Fruit fly (Drosophila melanogaster) whole organism, embryonic: ENCODE measurements around the gene Pisd.

Source experiments
- BEAF-32 ChIP-seq: fragments of 200-800 bp; sonication (Bioruptor generic); optimal IDR thresholded peaks from 3 replicates; lab custom pipeline; 2017; ENCODE audit warnings: missing biosample characterization, missing genetic modification characterization, mild to moderate bottlenecking, moderate library complexity, missing genetic modification reagents
- CG10543 ChIP-seq: fragments of 200-800 bp; sonication (Bioruptor generic); optimal IDR thresholded peaks from 3 replicates; lab custom pipeline; 2017; ENCODE audit warnings: missing biosample characterization, mild to moderate bottlenecking, missing genetic modification characterization, moderate library complexity
- CG12299 ChIP-seq: fragments of 200-800 bp; sonication (Bioruptor generic); optimal IDR thresholded peaks from 2 replicates; lab custom pipeline; 2018; ENCODE audit warnings: missing biosample characterization, mild to moderate bottlenecking, missing genetic modification characterization
- CG13287 ChIP-seq: fragments of 200-800 bp; sonication (Bioruptor generic); IDR thresholded peaks from 2 replicates; pipeline ENCODE4 v1.3.6; 2022; ENCODE audit warnings: missing biosample characterization, missing genetic modification characterization; ENCODE audit not compliant: partially characterized antibody
- CG30020 ChIP-seq: fragments of 200-800 bp; optimal IDR thresholded peaks from 2 replicates; lab custom pipeline; 2019; ENCODE audit warnings: missing biosample characterization, mild to moderate bottlenecking, missing genetic modification characterization, moderate library complexity
- CG3281 ChIP-seq: fragments of 200-800 bp; sonication (Bioruptor generic); optimal IDR thresholded peaks from 3 replicates; lab custom pipeline; 2017; ENCODE audit warnings: missing biosample characterization, mild to moderate bottlenecking, missing genetic modification characterization
- CG34376 ChIP-seq: fragments of 200-800 bp; sonication (Bioruptor generic); optimal IDR thresholded peaks from 2 replicates; lab custom pipeline; 2018; ENCODE audit warnings: missing biosample characterization, mild to moderate bottlenecking, missing genetic modification characterization
- CG3726 ChIP-seq: fragments of 200-800 bp; sonication (Bioruptor generic); IDR thresholded peaks from 3 replicates; pipeline ENCODE4, ENCODE4 v1.3.6; 2022; ENCODE audit warnings: missing biosample characterization, missing genetic modification characterization
- CG4820 ChIP-seq: fragments of 200-800 bp; sonication (Bioruptor generic); optimal IDR thresholded peaks from 3 replicates; lab custom pipeline; 2016; ENCODE audit warnings: missing biosample characterization, missing genetic modification characterization
- CG5180 ChIP-seq: fragments of 200-800 bp; sonication (Bioruptor generic); optimal IDR thresholded peaks from 3 replicates; lab custom pipeline; 2017; ENCODE audit warnings: missing biosample characterization, missing genetic modification characterization, mild to moderate bottlenecking, moderate library complexity, missing genetic modification reagents
- CG6791 ChIP-seq: fragments of 200-800 bp; sonication (Bioruptor generic); IDR thresholded peaks from 3 replicates; pipeline ENCODE4 v1.3.6; 2022; ENCODE audit warnings: missing biosample characterization, missing genetic modification characterization; ENCODE audit not compliant: partially characterized antibody
- CG7963 ChIP-seq: fragments of 200-800 bp; sonication (Bioruptor generic); IDR thresholded peaks from 3 replicates; pipeline ENCODE4 v1.3.6; 2022; ENCODE audit warnings: missing biosample characterization, missing genetic modification characterization; ENCODE audit not compliant: partially characterized antibody
- CG9437 ChIP-seq: fragments of 200-800 bp; sonication (Bioruptor generic); optimal IDR thresholded peaks from 2 replicates; lab custom pipeline; 2018; ENCODE audit warnings: missing biosample characterization, mild to moderate bottlenecking, missing genetic modification characterization
- D19B ChIP-seq: fragments of 200-800 bp; sonication (Bioruptor generic); optimal IDR thresholded peaks from 2 replicates; lab custom pipeline; 2017; ENCODE audit warnings: missing biosample characterization, mild to moderate bottlenecking, missing genetic modification characterization
- Dbx ChIP-seq: fragments of 200-800 bp; sonication (Bioruptor generic); IDR thresholded peaks from 3 replicates; pipeline ENCODE4 v1.3.6; 2022; ENCODE audit warnings: missing biosample characterization, missing genetic modification characterization
- Dref ChIP-seq: fragments of 200-800 bp; sonication (Bioruptor generic); IDR thresholded peaks from 2 replicates; pipeline ENCODE4 v1.3.6; 2022; ENCODE audit warnings: missing biosample characterization, missing genetic modification characterization
- HmgZ ChIP-seq: fragments of 200-800 bp; sonication (Bioruptor generic); optimal IDR thresholded peaks from 2 replicates; lab custom pipeline; 2018; ENCODE audit warnings: missing biosample characterization, mild to moderate bottlenecking, missing genetic modification characterization
- Lim3 ChIP-seq: fragments of 200-800 bp; sonication (Bioruptor generic); IDR thresholded peaks from 2 replicates; pipeline ENCODE4 v1.3.6; 2022; ENCODE audit warnings: missing biosample characterization, missing genetic modification characterization
- Med ChIP-seq: fragments of 200-800 bp; sonication (Bioruptor generic); peaks from one replicate; lab custom pipeline; 2016; ENCODE audit warnings: missing biosample characterization, missing genetic modification characterization, mild to moderate bottlenecking, inconsistent platforms, moderate library complexity
- Mes4 ChIP-seq: fragments of 200-800 bp; sonication (Bioruptor generic); optimal IDR thresholded peaks from 2 replicates; lab custom pipeline; 2016; ENCODE audit warnings: missing biosample characterization, missing genetic modification characterization
- Oli ChIP-seq: fragments of 200-800 bp; sonication (Bioruptor generic); optimal IDR thresholded peaks from 2 replicates; lab custom pipeline; 2018; ENCODE audit warnings: missing biosample characterization, mild to moderate bottlenecking, missing genetic modification characterization, moderate library complexity
- Opbp ChIP-seq: fragments of 200-800 bp; sonication (Bioruptor generic); IDR thresholded peaks from 3 replicates; pipeline ENCODE4 v1.3.6; 2022; ENCODE audit warnings: missing biosample characterization, missing genetic modification characterization; ENCODE audit not compliant: partially characterized antibody
- Ssrp ChIP-seq: fragments of 200-800 bp; sonication (Bioruptor generic); optimal IDR thresholded peaks from 2 replicates; lab custom pipeline; 2018; ENCODE audit warnings: missing biosample characterization, mild to moderate bottlenecking, missing genetic modification characterization, moderate library complexity
- Stat92E ChIP-seq, 3 experiments: fragments of >200 bp in 2 of 3; fragments of 200-800 bp in 1 of 3; sonication (Bioruptor generic) in 1 of 3; optimal IDR thresholded peaks; 2 replicates each; lab custom pipeline; 2017 to 2019; ENCODE audit warnings: missing biosample characterization in 3 of 3, missing genetic modification characterization in 3 of 3, mild to moderate bottlenecking in 1 of 3, moderate library complexity in 1 of 3
- Trl ChIP-seq, 3 experiments: fragments of >200 bp in 2 of 3; fragments of 200-800 bp in 1 of 3; sonication (Bioruptor generic) in 1 of 3; optimal IDR thresholded peaks; 2 replicates in 1 of 3; 3 replicates in 2 of 3; lab custom pipeline; 2016 to 2017; ENCODE audit warnings: missing biosample characterization in 1 of 3, missing genetic modification characterization in 1 of 3
- ac ChIP-seq: fragments of 200-800 bp; sonication (Bioruptor generic); optimal IDR thresholded peaks from 3 replicates; lab custom pipeline; 2017; ENCODE audit warnings: missing biosample characterization, mild to moderate bottlenecking, missing genetic modification characterization
- ash1 ChIP-seq: fragments of 200-800 bp; sonication (Bioruptor generic); optimal IDR thresholded peaks from 2 replicates; lab custom pipeline; 2018; ENCODE audit warnings: missing biosample characterization, mild to moderate bottlenecking, missing genetic modification characterization
- chinmo ChIP-seq: fragments of 200-800 bp; sonication (Bioruptor generic); IDR thresholded peaks from 4 replicates; pipeline ENCODE4 v1.3.6; 2022; ENCODE audit warnings: missing biosample characterization, missing genetic modification characterization; ENCODE audit not compliant: partially characterized antibody
- cwo ChIP-seq: fragments of 200-800 bp; sonication (Bioruptor generic); optimal IDR thresholded peaks from 3 replicates; lab custom pipeline; 2017; ENCODE audit warnings: missing biosample characterization, missing genetic modification characterization, mild to moderate bottlenecking, moderate library complexity, missing genetic modification reagents
- dan ChIP-seq: fragments of 200-800 bp; sonication (Bioruptor generic); IDR thresholded peaks from 2 replicates; pipeline ENCODE4 v1.3.6; 2022; ENCODE audit warnings: missing biosample characterization, missing genetic modification characterization
- disco-r ChIP-seq: fragments of 200-800 bp; sonication (Bioruptor generic); optimal IDR thresholded peaks from 2 replicates; lab custom pipeline; 2016; ENCODE audit warnings: missing biosample characterization, missing genetic modification characterization
- emc ChIP-seq: fragments of 200-800 bp; sonication (Bioruptor generic); optimal IDR thresholded peaks from 2 replicates; lab custom pipeline; 2016; ENCODE audit warnings: missing biosample characterization, missing genetic modification characterization
- exex ChIP-seq: fragments of 200-800 bp; sonication (Bioruptor generic); optimal IDR thresholded peaks from 4 replicates; lab custom pipeline; 2018; ENCODE audit warnings: missing biosample characterization, mild to moderate bottlenecking, missing genetic modification characterization, moderate library complexity
- ftz-f1 ChIP-seq: fragments of 200-800 bp; sonication (Bioruptor generic); optimal IDR thresholded peaks from 2 replicates; lab custom pipeline; 2016; ENCODE audit warnings: missing biosample characterization, missing genetic modification characterization
- gfzf ChIP-seq: fragments of 200-800 bp; sonication (Bioruptor generic); optimal IDR thresholded peaks from 2 replicates; lab custom pipeline; 2016; ENCODE audit warnings: missing biosample characterization, mild to moderate bottlenecking, missing genetic modification characterization, moderate library complexity
- grn ChIP-seq: fragments of 200-800 bp; sonication (Bioruptor generic); optimal IDR thresholded peaks from 3 replicates; lab custom pipeline; 2017; ENCODE audit warnings: missing biosample characterization, missing genetic modification characterization
- hbn ChIP-seq: fragments of 200-800 bp; sonication (Bioruptor generic); IDR thresholded peaks from 2 replicates; pipeline ENCODE4 v1.3.6; 2022; ENCODE audit warnings: missing biosample characterization, missing genetic modification characterization; ENCODE audit not compliant: partially characterized antibody
- jing ChIP-seq: fragments of 200-800 bp; sonication (Bioruptor generic); optimal IDR thresholded peaks from 2 replicates; lab custom pipeline; 2018; ENCODE audit warnings: missing biosample characterization, mild to moderate bottlenecking, missing genetic modification characterization
- klu ChIP-seq: fragments of 200-800 bp; sonication (Bioruptor generic); IDR thresholded peaks from 2 replicates; pipeline ENCODE4 v1.3.6; 2022; ENCODE audit warnings: missing biosample characterization, missing genetic modification characterization
- kni ChIP-seq: fragments of 200-800 bp; sonication (Bioruptor generic); optimal IDR thresholded peaks from 3 replicates; lab custom pipeline; 2017; ENCODE audit warnings: mild to moderate bottlenecking, missing biosample characterization, missing genetic modification reagents, missing genetic modification characterization
- lab ChIP-seq: fragments of 200-800 bp; sonication (Bioruptor generic); optimal IDR thresholded peaks from 3 replicates; lab custom pipeline; 2017; ENCODE audit warnings: missing biosample characterization, missing genetic modification characterization, mild to moderate bottlenecking, moderate library complexity, missing genetic modification reagents
- oc ChIP-seq: fragments of 200-800 bp; sonication (Bioruptor generic); optimal IDR thresholded peaks from 2 replicates; lab custom pipeline; 2018; ENCODE audit warnings: missing biosample characterization, mild to moderate bottlenecking, missing genetic modification characterization, moderate library complexity
- p53 ChIP-seq: fragments of 200-800 bp; sonication (Bioruptor generic); optimal IDR thresholded peaks from 2 replicates; lab custom pipeline; 2016; ENCODE audit warnings: missing biosample characterization, missing genetic modification characterization
- rib ChIP-seq: fragments of 200-800 bp; sonication (Bioruptor generic); IDR thresholded peaks from 2 replicates; pipeline ENCODE4 v1.3.6; 2022; ENCODE audit warnings: missing biosample characterization, missing genetic modification characterization
- sisA ChIP-seq: fragments of 200-800 bp; sonication (Bioruptor generic); IDR thresholded peaks from 2 replicates; pipeline ENCODE4 v1.3.6; 2022; ENCODE audit warnings: missing biosample characterization, missing genetic modification characterization
- slbo ChIP-seq: fragments of 200-800 bp; sonication (Bioruptor generic); IDR thresholded peaks from 2 replicates; pipeline ENCODE4 v1.3.6; 2022; ENCODE audit warnings: missing biosample characterization, missing genetic modification characterization
- slp2 ChIP-seq: fragments of 200-800 bp; sonication (Bioruptor generic); optimal IDR thresholded peaks from 2 replicates; lab custom pipeline; 2016; ENCODE audit warnings: missing biosample characterization, missing genetic modification characterization
- sug ChIP-seq: fragments of 200-800 bp; optimal IDR thresholded peaks from 2 replicates; lab custom pipeline; 2019; ENCODE audit warnings: missing biosample characterization, mild to moderate bottlenecking, missing genetic modification characterization, moderate library complexity
- toy ChIP-seq: fragments of 200-800 bp; sonication (Bioruptor generic); IDR thresholded peaks from 2 replicates; pipeline ENCODE4 v1.3.6; 2022; ENCODE audit warnings: missing biosample characterization, missing genetic modification characterization
- trem ChIP-seq: fragments of 200-800 bp; optimal IDR thresholded peaks from 3 replicates; lab custom pipeline; 2019; ENCODE audit warnings: missing biosample characterization, mild to moderate bottlenecking, missing genetic modification characterization, moderate library complexity

Gene Pisd

DNA sequence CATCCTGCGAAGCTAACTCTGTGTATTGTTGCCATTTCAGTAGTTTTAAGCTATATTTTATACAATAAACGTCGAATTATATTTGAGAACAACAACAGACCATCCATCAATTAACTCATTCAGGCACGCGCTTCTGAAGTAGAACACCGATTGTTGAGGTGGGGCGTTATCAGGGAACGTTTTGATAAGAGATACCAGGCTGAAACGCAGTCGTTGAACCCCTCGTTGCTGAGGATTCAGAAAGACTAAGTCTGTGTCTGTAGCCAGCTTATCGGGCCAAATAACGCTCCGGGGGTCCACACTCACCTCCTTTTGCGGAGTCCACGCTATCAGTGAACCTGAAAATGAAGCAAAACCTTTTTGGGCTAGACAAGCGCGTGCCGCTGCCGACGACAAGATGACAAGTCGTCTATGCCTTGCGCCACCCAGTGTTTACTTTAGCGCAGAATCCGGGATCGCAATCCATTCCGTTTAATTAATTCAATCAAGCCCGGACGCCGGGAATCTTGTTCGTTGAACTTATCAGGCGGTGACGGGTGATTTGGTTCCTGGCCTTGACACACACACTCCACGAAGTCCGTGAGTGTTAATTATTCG lies 3.0 kb downstream of the Pisd start:
- TF ChIP-seq rib (GFP tag; lab: Robert Waterston, UW): peak; percentile 22; the same call in 1 of the 2 replicates
- TF ChIP-seq CG12299 (tag; lab: Kevin White, UChicago): no peak
- TF ChIP-seq Ssrp (tag; lab: Kevin White, UChicago): no peak
- TF ChIP-seq slp2 (GFP tag; lab: Kevin White, UChicago): no peak
- TF ChIP-seq CG6791 (GFP tag; lab: Robert Waterston, UW): 0 out of 3 replicates have a peak, but pooled peaks have one; percentile 21
- TF ChIP-seq CG10543 (GFP tag; lab: Kevin White, UChicago): peak; percentile 50
- no peak for TF ChIP-seq trem (tag; lab: Kevin White, UChicago)
- TF ChIP-seq Dbx (GFP tag; lab: Robert Waterston, UW): 0 out of 3 replicates have a peak, but pooled peaks have one; percentile 14
- TF ChIP-seq Stat92E (GFP tag; optimal IDR thresholded peaks at IDR 0.05; lab: Kevin White, UChicago): no peak
- no peak for TF ChIP-seq CG5180 (GFP tag; lab: Kevin White, UChicago)
- TF ChIP-seq Lim3 (GFP tag; lab: Robert Waterston, UW): no peak
- TF ChIP-seq ash1 (GFP tag; lab: Kevin White, UChicago): no peak
- TF ChIP-seq Med (GFP tag; lab: Kevin White, UChicago): peak; percentile 73
- TF ChIP-seq ftz-f1: peak; percentile 29
- no peak for TF ChIP-seq CG3726 (GFP tag; lab: Robert Waterston, UW)
- TF ChIP-seq gfzf (GFP tag; lab: Kevin White, UChicago): no peak
- no peak for TF ChIP-seq emc (GFP tag; lab: Kevin White, UChicago)
- peak; percentile 39 for TF ChIP-seq CG34376 (GFP tag; lab: Kevin White, UChicago)
- TF ChIP-seq grn (GFP tag; lab: Kevin White, UChicago): peak; percentile 9
- 0 out of 4 replicates have a peak, but pooled peaks have one; percentile 33 for TF ChIP-seq chinmo
- no peak for TF ChIP-seq Trl (optimal IDR thresholded peaks at IDR 0.05; lab: Kevin White, UChicago)
- TF ChIP-seq Trl (GFP tag; optimal IDR thresholded peaks at IDR 0.05; lab: Kevin White, UChicago): no peak
- no peak for TF ChIP-seq CG3281
- peak; percentile 6 for TF ChIP-seq lab
- peak; percentile 53 for TF ChIP-seq cwo (GFP tag; lab: Kevin White, UChicago)
- peak; percentile 52 for TF ChIP-seq exex
- no peak for TF ChIP-seq CG30020 (tag; lab: Kevin White, UChicago)
- TF ChIP-seq sug (tag; lab: Kevin White, UChicago): peak; percentile 91
- no peak for TF ChIP-seq kni (GFP tag; lab: Kevin White, UChicago)
- no peak for TF ChIP-seq Mes4 (GFP tag; lab: Kevin White, UChicago)
- no peak for TF ChIP-seq Dref (GFP tag; lab: Robert Waterston, UW)
- peak; percentile 39; the same call in 1 of the 3 replicates for TF ChIP-seq CG7963
- TF ChIP-seq slbo: no peak
- TF ChIP-seq HmgZ (tag; lab: Kevin White, UChicago): peak; percentile 25
- TF ChIP-seq BEAF-32 (GFP tag; lab: Kevin White, UChicago): no peak
- TF ChIP-seq jing (GFP tag; lab: Kevin White, UChicago): no peak
- TF ChIP-seq D19B (GFP tag; lab: Kevin White, UChicago): peak; percentile 18
- TF ChIP-seq CG4820: no peak

- TF ChIP-seq dan (GFP tag; lab: Robert Waterston, UW) (no peak), toy (GFP tag; lab: Robert Waterston, UW) (no peak), ac (GFP tag; lab: Kevin White, UChicago) (no peak), CG13287 (peak; percentile 49; the same call in 1 of the 2 replicates), disco-r (GFP tag; lab: Kevin White, UChicago) (no peak), hbn (GFP tag; lab: Robert Waterston, UW) (0 out of 2 replicates have a peak, but pooled peaks have one; percentile 31), sisA (GFP tag; lab: Robert Waterston, UW) (no peak), CG9437 (GFP tag; lab: Kevin White, UChicago) (peak; percentile 22), oc (tag; lab: Kevin White, UChicago) (no peak), p53 (GFP tag; lab: Kevin White, UChicago) (no peak), klu (GFP tag; lab: Robert Waterston, UW) (no peak), Oli (tag; lab: Kevin White, UChicago) (no peak), Opbp (GFP tag; lab: Robert Waterston, UW) (no peak)
These were observed 3.6 kb downstream of the Pisd start, which contains the start of gene CG6000 for dm6 chr3R:24054227-24054626. TSS of gene CG6000 (plus strand) at chr3R:24054391.
